Fruit fly (Drosophila melanogaster): ENCODE data around the gene CG11837.
A peak's percentile ranks its signal among the peaks of the same experiment; 100 is the strongest.

CG11837 gene

DNA sequence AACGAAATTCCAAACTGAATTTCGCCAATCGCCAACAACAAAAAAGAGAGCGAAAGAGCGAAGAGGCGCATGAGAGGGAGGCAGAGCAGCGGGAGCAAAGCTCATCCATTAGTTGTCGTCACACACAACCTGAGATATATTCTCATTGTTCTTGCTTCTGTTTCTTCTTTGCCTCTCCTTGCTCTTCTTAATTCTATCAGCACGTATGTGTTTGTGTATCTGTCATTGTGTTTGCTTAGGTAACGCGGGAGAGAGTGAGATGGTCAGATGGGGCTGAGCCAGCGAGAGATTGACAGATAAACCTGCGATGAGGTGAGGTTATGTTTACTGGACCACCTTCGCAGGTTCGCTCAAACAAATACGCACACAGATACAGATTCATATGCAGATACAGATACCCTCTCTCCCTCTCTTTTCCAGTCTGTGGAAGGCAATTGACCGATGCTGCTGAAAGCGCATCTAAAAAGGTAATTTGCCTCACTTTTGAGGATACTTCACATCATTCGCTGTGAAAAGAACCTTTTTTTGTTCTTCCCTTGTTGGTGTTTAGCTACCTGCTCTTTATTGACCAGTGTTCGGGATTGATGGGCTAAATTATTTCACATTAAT lies 24.8 kb downstream of the CG11837 start (continued):
- no peak for TF ChIP-seq CG4328 (GFP tag; optimal IDR thresholded peaks at IDR 0.05)
- TF ChIP-seq NC2α (GFP tag; optimal IDR thresholded peaks at IDR 0.05), result no peak
- no peak for TF ChIP-seq Myb (GFP tag; optimal IDR thresholded peaks at IDR 0.05)
- TF ChIP-seq Rx (GFP tag; IDR thresholded peaks at IDR 0.05), result no peak
- no peak for TF ChIP-seq vnd (GFP tag; IDR thresholded peaks at IDR 0.05; ENCODE audit: partially characterized antibody)
- peak; percentile 0 for TF ChIP-seq MTF-1 (GFP tag; optimal IDR thresholded peaks at IDR 0.05; ENCODE audit: borderline replicate concordance)
- no peak for TF ChIP-seq Spps (tag; optimal IDR thresholded peaks at IDR 0.05)
- no peak for TF ChIP-seq Atf-2 (GFP tag; optimal IDR thresholded peaks at IDR 0.05)
- TF ChIP-seq az2 (GFP tag; optimal IDR thresholded peaks at IDR 0.05), result no peak
- 0 out of 2 replicates have a peak, but pooled peaks have one; percentile 13 for TF ChIP-seq Atf6 (GFP tag; IDR thresholded peaks at IDR 0.05)
- TF ChIP-seq prd (optimal IDR thresholded peaks at IDR 0.05), result no peak
- no peak for TF ChIP-seq prd (GFP tag; IDR thresholded peaks at IDR 0.05)
- TF ChIP-seq fd3F (GFP tag; optimal IDR thresholded peaks at IDR 0.05), result no peak
- no peak for TF ChIP-seq stwl (tag; optimal IDR thresholded peaks at IDR 0.05)
- TF ChIP-seq tll (GFP tag; optimal IDR thresholded peaks at IDR 0.05), result peak in 1 of 2 experiments; percentile 89
- no peak for TF ChIP-seq Lim3 (GFP tag; IDR thresholded peaks at IDR 0.05)
- TF ChIP-seq sim (GFP tag; IDR thresholded peaks at IDR 0.05), result no peak
- TF ChIP-seq nerfin-1 (tag; optimal IDR thresholded peaks at IDR 0.05), result peak; percentile 10
- TF ChIP-seq CG4360 (GFP tag; IDR thresholded peaks at IDR 0.05), result no peak
- TF ChIP-seq CG9876 (GFP tag; optimal IDR thresholded peaks at IDR 0.05), result no peak
- no peak for TF ChIP-seq HLH4C (GFP tag; IDR thresholded peaks at IDR 0.05; ENCODE audit: partially characterized antibody)
- TF ChIP-seq CG2678 (tag; optimal IDR thresholded peaks at IDR 0.05), result peak; percentile 10
- TF ChIP-seq pros (GFP tag; optimal IDR thresholded peaks at IDR 0.05), result no peak
- no peak for TF ChIP-seq Dll (GFP tag; IDR thresholded peaks at IDR 0.05; ENCODE audit: partially characterized antibody)
- TF ChIP-seq jumu (GFP tag; optimal IDR thresholded peaks at IDR 0.05), result no peak
- TF ChIP-seq CG3995 (GFP tag; optimal IDR thresholded peaks at IDR 0.05), result no peak
- TF ChIP-seq Taf1 (GFP tag; IDR thresholded peaks at IDR 0.05), result no peak
- TF ChIP-seq unc-4 (GFP tag; IDR thresholded peaks at IDR 0.05; ENCODE audit: partially characterized antibody), result no peak
- no peak for TF ChIP-seq zfh1 (GFP tag; IDR thresholded peaks at IDR 0.05)
- no peak for TF ChIP-seq CG17802 (tag; optimal IDR thresholded peaks at IDR 0.05)
- peak; percentile 79; the same call in 2 of the 4 replicates for TF ChIP-seq chinmo (GFP tag; IDR thresholded peaks at IDR 0.05; ENCODE audit: partially characterized antibody)
- TF ChIP-seq CG11456 (GFP tag; IDR thresholded peaks at IDR 0.05), result no peak
- TF ChIP-seq CG8281 (tag; optimal IDR thresholded peaks at IDR 0.05), result no peak
- no peak for TF ChIP-seq disco-r (GFP tag; optimal IDR thresholded peaks at IDR 0.05)
- no peak for TF ChIP-seq zf30C (GFP tag; optimal IDR thresholded peaks at IDR 0.05)
- TF ChIP-seq E2f2 (GFP tag; IDR thresholded peaks at IDR 0.05), result no peak
- TF ChIP-seq CG12942 (GFP tag; optimal IDR thresholded peaks at IDR 0.05), result no peak
- no peak for TF ChIP-seq CG10209 (GFP tag; optimal IDR thresholded peaks at IDR 0.05)
- TF ChIP-seq CG14710 (tag; optimal IDR thresholded peaks at IDR 0.05), result no peak
- TF ChIP-seq CG18619 (GFP tag; optimal IDR thresholded peaks at IDR 0.05), result no peak
- TF ChIP-seq Sox102F (GFP tag; optimal IDR thresholded peaks at IDR 0.05), result no peak
- TF ChIP-seq zen (tag; optimal IDR thresholded peaks at IDR 0.05), result peak; percentile 71
- no peak for TF ChIP-seq chif (GFP tag; optimal IDR thresholded peaks at IDR 0.05)
- no peak for TF ChIP-seq sisA (GFP tag; IDR thresholded peaks at IDR 0.05)
- TF ChIP-seq CG12769 (tag; optimal IDR thresholded peaks at IDR 0.05), result peak; percentile 78
- no peak for TF ChIP-seq bowl (GFP tag; IDR thresholded peaks at IDR 0.05)
- no peak for TF ChIP-seq dmrt99B (tag; optimal IDR thresholded peaks at IDR 0.05)
- TF ChIP-seq h (optimal IDR thresholded peaks at IDR 0.05), result no peak
- TF ChIP-seq fru (optimal IDR thresholded peaks at IDR 0.05), result no peak
- TF ChIP-seq CG15479 (GFP tag; optimal IDR thresholded peaks at IDR 0.05), result peak; percentile 94
- TF ChIP-seq bcd (GFP tag; optimal IDR thresholded peaks at IDR 0.05), result no peak

All from whole organism, embryonic.